Worm (Caenorhabditis elegans): ENCODE results near the gene pqn-37.

DNA sequence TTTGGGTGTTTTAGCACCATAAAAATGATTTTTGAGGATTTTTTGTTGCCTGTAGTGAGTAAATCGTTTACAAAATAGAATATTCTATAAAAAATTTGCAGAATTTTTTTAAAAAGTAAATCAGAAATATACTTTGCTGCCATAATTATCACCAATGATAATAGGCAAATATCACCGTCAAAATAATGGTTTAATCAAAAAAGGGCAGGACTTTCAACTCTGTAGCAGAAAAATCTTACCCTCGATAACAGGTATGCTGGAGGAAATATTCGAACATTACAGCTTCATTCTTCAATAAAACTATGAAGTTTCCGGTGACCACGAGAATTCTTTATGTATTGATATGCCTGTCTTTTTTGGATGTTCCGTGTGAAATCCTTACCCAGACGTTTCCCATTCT is 38.9 kb upstream of the pqn-37 start, which contains the start of gene K09C4.4:
- TF ChIP-seq pha-4 (tag; optimal IDR thresholded peaks at IDR 0.05) (no peak), sea-2 (GFP tag; optimal IDR thresholded peaks at IDR 0.05) (no peak), ztf-11 (tag; optimal IDR thresholded peaks at IDR 0.05) (no peak), ama-1 (optimal IDR thresholded peaks at IDR 0.05) (no peak), R02D3.7 (tag; optimal IDR thresholded peaks at IDR 0.05) (no peak), lin-39 (tag; optimal IDR thresholded peaks at IDR 0.05) (no peak), nhr-25 (tag; optimal IDR thresholded peaks at IDR 0.05) (no peak), snpc-4 (tag; optimal IDR thresholded peaks at IDR 0.05) (no peak), elt-3 (tag; optimal IDR thresholded peaks at IDR 0.05) (no peak)

Measured in whole organism, L3 larva.